Fruit fly (Drosophila melanogaster) whole organism, embryonic: ENCODE results near the gene CG14194.
A peak's percentile ranks its signal among the peaks of the same experiment; 100 is the strongest.

ENCODE experiments used
- Antp ChIP-seq: fragments of 200-800 bp; sonication (Bioruptor generic); optimal IDR thresholded peaks from 3 replicates; lab custom pipeline; 2016; ENCODE audit warnings: missing biosample characterization, missing genetic modification characterization
- Blimp-1 ChIP-seq: fragments of 200-800 bp; sonication (Bioruptor generic); optimal IDR thresholded peaks from 3 replicates; lab custom pipeline; 2018; ENCODE audit warnings: missing biosample characterization, missing genetic modification characterization, mild to moderate bottlenecking, moderate library complexity, missing genetic modification reagents
- CG10267 ChIP-seq: fragments of 200-800 bp; sonication (Bioruptor generic); optimal IDR thresholded peaks from 2 replicates; lab custom pipeline; 2018; ENCODE audit warnings: missing biosample characterization, mild to moderate bottlenecking, missing genetic modification characterization, moderate library complexity
- CG10366 ChIP-seq: fragments of 200-800 bp; sonication (Bioruptor generic); IDR thresholded peaks from 2 replicates; pipeline ENCODE4 v1.3.6; 2022; ENCODE audit warnings: missing biosample characterization, missing genetic modification characterization
- CG10959 ChIP-seq: fragments of 200-800 bp; sonication (Bioruptor generic); IDR thresholded peaks from 2 replicates; pipeline ENCODE4 v1.3.6; 2022; ENCODE audit warnings: missing biosample characterization, missing genetic modification characterization
- CG11093 ChIP-seq: fragments of 200-800 bp; sonication (Bioruptor generic); IDR thresholded peaks from 3 replicates; pipeline ENCODE4 v1.3.6; 2022; ENCODE audit warnings: missing biosample characterization, missing genetic modification characterization
- CG11247 ChIP-seq: fragments of 200-800 bp; sonication (Bioruptor generic); IDR thresholded peaks from 2 replicates; pipeline ENCODE4 v1.3.6; 2022; ENCODE audit warnings: missing biosample characterization, missing genetic modification characterization
- CG11695 ChIP-seq: fragments of 200-800 bp; sonication (Bioruptor generic); IDR thresholded peaks from 3 replicates; pipeline ENCODE4 v1.3.6; 2022; ENCODE audit warnings: missing biosample characterization, missing genetic modification characterization
- CG2120 ChIP-seq: fragments of 200-800 bp; sonication (Bioruptor generic); optimal IDR thresholded peaks from 3 replicates; lab custom pipeline; 2016; ENCODE audit warnings: missing biosample characterization, missing genetic modification characterization
- CG2678 ChIP-seq: fragments of 200-800 bp; sonication (Bioruptor generic); optimal IDR thresholded peaks from 3 replicates; lab custom pipeline; 2019; ENCODE audit warnings: missing biosample characterization, mild to moderate bottlenecking, missing genetic modification characterization, moderate library complexity
- CG30403 ChIP-seq: fragments of 200-800 bp; sonication (Bioruptor generic); optimal IDR thresholded peaks from 3 replicates; lab custom pipeline; 2016; ENCODE audit warnings: missing biosample characterization, missing genetic modification characterization
- CG3163 ChIP-seq: fragments of 200-800 bp; sonication (Bioruptor generic); optimal IDR thresholded peaks from 3 replicates; lab custom pipeline; 2016; ENCODE audit warnings: missing biosample characterization, missing genetic modification characterization
- CG4328 ChIP-seq: fragments of 200-800 bp; sonication (Bioruptor generic); optimal IDR thresholded peaks from 3 replicates; lab custom pipeline; 2017; ENCODE audit warnings: missing biosample characterization, missing genetic modification reagents, missing genetic modification characterization
- CG6683 ChIP-seq: fragments of 200-800 bp; sonication (Bioruptor generic); optimal IDR thresholded peaks from 2 replicates; lab custom pipeline; 2017; ENCODE audit warnings: missing biosample characterization, mild to moderate bottlenecking, missing genetic modification characterization, missing genetic modification reagents
- CG7556 ChIP-seq: fragments of 200-800 bp; sonication (Bioruptor generic); optimal IDR thresholded peaks from 2 replicates; lab custom pipeline; 2017; ENCODE audit warnings: missing biosample characterization, mild to moderate bottlenecking, missing genetic modification characterization
- CG7839 ChIP-seq: fragments of 200-800 bp; sonication (Bioruptor generic); optimal IDR thresholded peaks from 3 replicates; lab custom pipeline; 2018; ENCODE audit warnings: missing biosample characterization, mild to moderate bottlenecking, missing genetic modification characterization, moderate library complexity
- CG9609 ChIP-seq: fragments of 200-800 bp; sonication (Bioruptor generic); optimal IDR thresholded peaks from 3 replicates; lab custom pipeline; 2016; ENCODE audit warnings: missing biosample characterization, missing genetic modification characterization
- Chrac-16 ChIP-seq: fragments of 200-800 bp; sonication (Bioruptor generic); optimal IDR thresholded peaks from 3 replicates; lab custom pipeline; 2016; ENCODE audit warnings: missing biosample characterization, missing genetic modification characterization
- H2.0 ChIP-seq: fragments of 200-800 bp; sonication (Bioruptor generic); IDR thresholded peaks from 2 replicates; pipeline ENCODE4 v1.3.6; 2022; ENCODE audit warnings: missing biosample characterization, missing genetic modification characterization
- HHEX ChIP-seq: fragments of 200-800 bp; sonication (Bioruptor generic); optimal IDR thresholded peaks from 3 replicates; lab custom pipeline; 2017; ENCODE audit warnings: missing biosample characterization, mild to moderate bottlenecking, missing genetic modification characterization, missing genetic modification reagents
- HLH3B ChIP-seq: fragments of 200-800 bp; sonication (Bioruptor generic); IDR thresholded peaks from 2 replicates; pipeline ENCODE4 v1.3.6; 2022; ENCODE audit warnings: missing biosample characterization, missing genetic modification characterization
- HLH54F ChIP-seq: fragments of 200-800 bp; sonication (Bioruptor generic); optimal IDR thresholded peaks from 3 replicates; lab custom pipeline; 2016; ENCODE audit warnings: missing biosample characterization, missing genetic modification characterization
- Hr3 ChIP-seq: fragments of 200-800 bp; sonication (Bioruptor generic); optimal IDR thresholded peaks from 3 replicates; lab custom pipeline; 2016; ENCODE audit warnings: missing biosample characterization, missing genetic modification characterization
- Med ChIP-seq: fragments of 200-800 bp; sonication (Bioruptor generic); peaks from one replicate; lab custom pipeline; 2016; ENCODE audit warnings: missing biosample characterization, missing genetic modification characterization, mild to moderate bottlenecking, inconsistent platforms, moderate library complexity
- Mrtf ChIP-seq: fragments of 200-800 bp; sonication (Bioruptor generic); IDR thresholded peaks from 3 replicates; pipeline ENCODE4 v1.3.6; 2022; ENCODE audit warnings: missing biosample characterization, missing genetic modification characterization
- Opbp ChIP-seq: fragments of 200-800 bp; sonication (Bioruptor generic); IDR thresholded peaks from 3 replicates; pipeline ENCODE4 v1.3.6; 2022; ENCODE audit warnings: missing biosample characterization, missing genetic modification characterization; ENCODE audit not compliant: partially characterized antibody
- Sox102F ChIP-seq: fragments of 200-800 bp; sonication (Bioruptor generic); optimal IDR thresholded peaks from 2 replicates; lab custom pipeline; 2018; ENCODE audit warnings: missing biosample characterization, mild to moderate bottlenecking, missing genetic modification characterization, moderate library complexity
- TFAM ChIP-seq: fragments of 200-800 bp; sonication (Bioruptor generic); optimal IDR thresholded peaks from 2 replicates; lab custom pipeline; 2017; ENCODE audit warnings: missing biosample characterization, missing genetic modification characterization, inconsistent platforms
- Taf1 ChIP-seq: fragments of 200-800 bp; sonication (Bioruptor generic); IDR thresholded peaks from 2 replicates; pipeline ENCODE4 v1.3.6; 2022; ENCODE audit warnings: missing biosample characterization, missing genetic modification characterization
- Trl ChIP-seq, 3 experiments: fragments of >200 bp in 2 of 3; fragments of 200-800 bp in 1 of 3; sonication (Bioruptor generic) in 1 of 3; optimal IDR thresholded peaks; 2 replicates in 1 of 3; 3 replicates in 2 of 3; lab custom pipeline; 2016 to 2017; ENCODE audit warnings: missing biosample characterization in 1 of 3, missing genetic modification characterization in 1 of 3
- Xrp1 ChIP-seq: fragments of 200-800 bp; sonication (Bioruptor generic); IDR thresholded peaks from 2 replicates; pipeline ENCODE4 v1.3.6; 2022; ENCODE audit warnings: missing biosample characterization, missing genetic modification characterization
- amos ChIP-seq: fragments of 200-800 bp; sonication (Bioruptor generic); IDR thresholded peaks from 2 replicates; pipeline ENCODE4 v1.3.6; 2022; ENCODE audit warnings: missing biosample characterization, missing genetic modification characterization; ENCODE audit not compliant: partially characterized antibody
- az2 ChIP-seq: fragments of 200-800 bp; sonication (Bioruptor generic); optimal IDR thresholded peaks from 3 replicates; lab custom pipeline; 2016; ENCODE audit warnings: missing biosample characterization, missing genetic modification characterization
- dati ChIP-seq: fragments of 200-800 bp; sonication (Bioruptor generic); IDR thresholded peaks from 2 replicates; pipeline ENCODE4 v1.3.6; 2022; ENCODE audit warnings: missing biosample characterization, missing genetic modification characterization
- dmrt99B ChIP-seq: fragments of 200-800 bp; sonication (Bioruptor generic); optimal IDR thresholded peaks from 2 replicates; lab custom pipeline; 2018; ENCODE audit warnings: missing biosample characterization, mild to moderate bottlenecking, missing genetic modification characterization, moderate library complexity
- dpn ChIP-seq, 2 experiments: fragments of 200-800 bp; sonication (Bioruptor generic); optimal IDR thresholded peaks; 3 replicates each; lab custom pipeline; 2016; ENCODE audit warnings: missing biosample characterization in 2 of 2, missing genetic modification characterization in 2 of 2
- ems ChIP-seq: fragments of 200-800 bp; sonication (Bioruptor generic); optimal IDR thresholded peaks from 3 replicates; lab custom pipeline; 2016; ENCODE audit warnings: missing biosample characterization, missing genetic modification characterization
- eve ChIP-seq, 2 experiments: fragments of >200 bp; optimal IDR thresholded peaks; 2 replicates each; lab custom pipeline; 2017; ENCODE audit warnings: missing biosample characterization in 2 of 2, missing genetic modification characterization in 2 of 2
- exex ChIP-seq: fragments of 200-800 bp; sonication (Bioruptor generic); optimal IDR thresholded peaks from 4 replicates; lab custom pipeline; 2018; ENCODE audit warnings: missing biosample characterization, mild to moderate bottlenecking, missing genetic modification characterization, moderate library complexity
- gfzf ChIP-seq: fragments of 200-800 bp; sonication (Bioruptor generic); optimal IDR thresholded peaks from 2 replicates; lab custom pipeline; 2016; ENCODE audit warnings: missing biosample characterization, mild to moderate bottlenecking, missing genetic modification characterization, moderate library complexity
- hbn ChIP-seq: fragments of 200-800 bp; sonication (Bioruptor generic); IDR thresholded peaks from 2 replicates; pipeline ENCODE4 v1.3.6; 2022; ENCODE audit warnings: missing biosample characterization, missing genetic modification characterization; ENCODE audit not compliant: partially characterized antibody
- ind ChIP-seq: fragments of 200-800 bp; sonication (Bioruptor generic); optimal IDR thresholded peaks from 3 replicates; lab custom pipeline; 2016; ENCODE audit warnings: missing biosample characterization, missing genetic modification characterization
- jumu ChIP-seq: fragments of 200-800 bp; sonication (Bioruptor generic); optimal IDR thresholded peaks from 3 replicates; lab custom pipeline; 2016; ENCODE audit warnings: missing biosample characterization, missing genetic modification characterization
- lmd ChIP-seq: fragments of 200-800 bp; sonication (Bioruptor generic); IDR thresholded peaks from 2 replicates; pipeline ENCODE4 v1.3.6; 2022; ENCODE audit warnings: missing biosample characterization, missing genetic modification characterization
- nmo ChIP-seq: fragments of 200-800 bp; sonication (Bioruptor generic); optimal IDR thresholded peaks from 2 replicates; lab custom pipeline; 2018; ENCODE audit warnings: missing biosample characterization, mild to moderate bottlenecking, missing genetic modification characterization, moderate library complexity
- sens ChIP-seq: fragments of 200-800 bp; sonication (Bioruptor generic); peaks from one replicate; lab custom pipeline; 2016; ENCODE audit warnings: missing biosample characterization, missing genetic modification characterization
- sens-2 ChIP-seq: fragments of 200-800 bp; sonication (Bioruptor generic); IDR thresholded peaks from 2 replicates; pipeline ENCODE4 v1.3.6; 2022; ENCODE audit warnings: missing biosample characterization, missing genetic modification characterization
- sob ChIP-seq: fragments of 200-800 bp; sonication (Bioruptor generic); IDR thresholded peaks from 2 replicates; pipeline ENCODE4 v1.3.6; 2022; ENCODE audit warnings: missing biosample characterization, missing genetic modification characterization
- tio ChIP-seq: fragments of 200-800 bp; sonication (Bioruptor generic); optimal IDR thresholded peaks from 2 replicates; lab custom pipeline; 2017; ENCODE audit warnings: missing biosample characterization, missing genetic modification characterization, inconsistent platforms
- wek ChIP-seq: fragments of 200-800 bp; sonication (Bioruptor generic); optimal IDR thresholded peaks from 3 replicates; lab custom pipeline; 2018; ENCODE audit warnings: missing biosample characterization, mild to moderate bottlenecking, missing genetic modification characterization, moderate library complexity
- zfh2 ChIP-seq: fragments of 200-800 bp; sonication (Bioruptor generic); optimal IDR thresholded peaks from 2 replicates; lab custom pipeline; 2016; ENCODE audit warnings: missing biosample characterization, missing genetic modification characterization

The CG14194 gene

dm6 chrX:19164726-19165125 lies 28.6 kb upstream of the CG14194 start (continued):
- TF ChIP-seq amos (no peak), ind (GFP tag; lab: Kevin White, UChicago) (peak; percentile 31), sens (peak; percentile 75), CG2120 (peak; percentile 39), ems (GFP tag; lab: Kevin White, UChicago) (peak; percentile 5), Taf1 (no peak), exex (no peak), CG10267 (tag; lab: Kevin White, UChicago) (no peak), Sox102F (GFP tag; lab: Kevin White, UChicago) (peak; percentile 58), CG7556 (peak; percentile 18), CG30403 (GFP tag; lab: Kevin White, UChicago) (peak; percentile 57), CG11695 (0 out of 3 replicates have a peak, but pooled peaks have one; percentile 9), Trl (optimal IDR thresholded peaks at IDR 0.05; lab: Kevin White, UChicago) (no peak), Trl (GFP tag; optimal IDR thresholded peaks at IDR 0.05; lab: Kevin White, UChicago) (peak; percentile 17), Hr3 (GFP tag; lab: Kevin White, UChicago) (peak; percentile 28), Chrac-16 (peak; percentile 50), CG10366 (GFP tag; lab: Robert Waterston, UW) (peak; percentile 7; the same call in 1 of the 2 replicates), CG7839 (tag; lab: Kevin White, UChicago) (peak; percentile 29), CG4328 (GFP tag; lab: Kevin White, UChicago) (no peak), Mrtf (no peak), CG9609 (GFP tag; lab: Kevin White, UChicago) (peak; percentile 38), wek (GFP tag; lab: Kevin White, UChicago) (no peak), CG3163 (GFP tag; lab: Kevin White, UChicago) (peak; percentile 10), dpn (GFP tag; optimal IDR thresholded peaks at IDR 0.05; lab: Kevin White, UChicago) (peak in 1 of 2 experiments; percentile 21), sob (GFP tag; lab: Robert Waterston, UW) (no peak; the same call in 1 of the 2 replicates), CG11093 (GFP tag; lab: Robert Waterston, UW) (0 out of 3 replicates have a peak, but pooled peaks have one; percentile 19), CG10959 (GFP tag; lab: Robert Waterston, UW) (no peak), gfzf (GFP tag; lab: Kevin White, UChicago) (no peak), CG6683 (GFP tag; lab: Kevin White, UChicago) (no peak), Antp (GFP tag; lab: Kevin White, UChicago) (peak; percentile 25), CG11247 (GFP tag; lab: Robert Waterston, UW) (no peak), sens-2 (GFP tag; lab: Robert Waterston, UW) (no peak), az2 (GFP tag; lab: Kevin White, UChicago) (peak; percentile 0), Blimp-1 (GFP tag; lab: Kevin White, UChicago) (peak; percentile 4), dati (GFP tag; lab: Robert Waterston, UW) (no peak), HHEX (GFP tag; lab: Kevin White, UChicago) (peak; percentile 23), Opbp (no peak), zfh2 (GFP tag; lab: Kevin White, UChicago) (peak; percentile 6), TFAM (GFP tag; lab: Kevin White, UChicago) (no peak), jumu (peak; percentile 7), dmrt99B (peak; percentile 48), Xrp1 (GFP tag; lab: Robert Waterston, UW) (0 out of 2 replicates have a peak, but pooled peaks have one; percentile 10), tio (GFP tag; lab: Kevin White, UChicago) (peak; percentile 37), lmd (GFP tag; lab: Robert Waterston, UW) (0 out of 2 replicates have a peak, but pooled peaks have one; percentile 37), H2.0 (GFP tag; lab: Robert Waterston, UW) (no peak), CG2678 (tag; lab: Kevin White, UChicago) (peak; percentile 41), HLH3B (GFP tag; lab: Robert Waterston, UW) (peak; percentile 19; the same call in 1 of the 2 replicates), eve (GFP tag; optimal IDR thresholded peaks at IDR 0.05; lab: Kevin White, UChicago) (peak in 1 of 2 experiments; percentile 89), Med (peak; percentile 8), hbn (GFP tag; lab: Robert Waterston, UW) (no peak), HLH54F (GFP tag; lab: Kevin White, UChicago) (peak; percentile 10), nmo (GFP tag; lab: Kevin White, UChicago) (peak; percentile 14)
